Worm (Caenorhabditis elegans): ENCODE data around the gene C34D4.4.

C34D4.4 gene

DNA sequence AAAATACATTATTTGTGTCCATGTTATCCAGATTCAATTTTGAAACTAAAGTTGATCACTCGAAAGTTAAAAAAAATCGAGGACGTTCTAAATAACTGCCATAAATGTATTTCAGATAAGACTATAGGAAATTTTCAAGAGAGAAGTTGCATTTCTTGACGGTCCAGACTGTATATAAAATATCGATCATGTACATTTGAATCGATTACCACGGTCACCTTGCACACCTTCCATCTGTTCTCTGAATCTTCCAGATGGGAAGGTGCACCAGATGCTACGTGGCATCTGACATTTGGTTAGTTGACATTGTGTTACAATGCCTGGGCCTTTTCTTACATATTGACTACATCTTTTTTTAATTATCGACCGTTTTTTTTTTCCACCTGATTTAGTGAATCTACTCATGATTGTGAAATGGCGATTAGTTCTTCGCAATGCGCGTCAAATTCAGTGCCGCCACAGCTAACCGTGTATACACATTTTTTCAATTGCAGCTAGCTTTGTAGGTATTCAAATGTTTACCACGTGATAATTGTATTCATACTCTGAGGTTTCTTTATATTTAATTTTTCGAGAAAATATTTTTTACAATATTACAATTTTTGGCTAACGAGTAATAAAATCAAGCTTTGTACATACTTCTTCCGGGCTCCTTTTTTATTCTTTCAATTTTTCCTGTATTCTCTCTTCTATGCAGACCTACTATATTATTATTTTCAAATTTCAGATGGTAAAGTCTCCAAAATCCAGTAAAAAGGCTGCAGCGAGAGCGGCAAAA lies 19.0 kb downstream of the C34D4.4 start, which contains the start of gene skr-16:
Gene skr-16, plus strand, starts transcription at position 728 of the 778 bp plus-strand sequence.
- TF ChIP-seq zag-1 (tag; optimal IDR thresholded peaks at IDR 0.05) (no peak), hmg-11 (tag; optimal IDR thresholded peaks at IDR 0.05) (peak; percentile 44), pqm-1 (tag; optimal IDR thresholded peaks at IDR 0.05) (peak; percentile 3), elt-2 (tag; optimal IDR thresholded peaks at IDR 0.05) (peak; percentile 12)

DNA sequence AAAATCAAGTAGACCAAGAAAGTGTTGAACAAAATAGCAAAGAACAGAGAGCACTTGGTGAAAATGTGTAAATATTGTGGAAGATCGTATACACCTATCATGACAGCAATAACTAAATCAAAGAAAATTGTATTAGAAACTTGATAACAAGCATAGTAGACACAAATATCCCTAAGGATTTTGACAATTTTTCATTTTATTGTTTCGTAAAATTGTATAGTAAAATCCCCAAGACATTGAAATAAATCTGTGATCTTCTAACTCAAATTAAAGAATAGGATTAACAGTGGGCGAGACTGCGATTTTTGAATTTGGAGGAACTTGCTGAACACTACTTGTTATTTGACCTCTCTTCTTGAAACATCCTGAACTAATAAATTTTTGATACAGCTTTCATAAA lies 22.1 kb downstream of the C34D4.4 start, which contains the start of gene str-220:
Gene str-220, minus strand, starts transcription at position 101 of the 400 bp plus-strand sequence.
- no peak for TF ChIP-seq lin-15B (tag; optimal IDR thresholded peaks at IDR 0.05)
- no peak for TF ChIP-seq unc-39 (tag; optimal IDR thresholded peaks at IDR 0.05)
- no peak for TF ChIP-seq pha-4 (tag; optimal IDR thresholded peaks at IDR 0.05)
- TF ChIP-seq elt-3 (tag; optimal IDR thresholded peaks at IDR 0.05): no peak

DNA sequence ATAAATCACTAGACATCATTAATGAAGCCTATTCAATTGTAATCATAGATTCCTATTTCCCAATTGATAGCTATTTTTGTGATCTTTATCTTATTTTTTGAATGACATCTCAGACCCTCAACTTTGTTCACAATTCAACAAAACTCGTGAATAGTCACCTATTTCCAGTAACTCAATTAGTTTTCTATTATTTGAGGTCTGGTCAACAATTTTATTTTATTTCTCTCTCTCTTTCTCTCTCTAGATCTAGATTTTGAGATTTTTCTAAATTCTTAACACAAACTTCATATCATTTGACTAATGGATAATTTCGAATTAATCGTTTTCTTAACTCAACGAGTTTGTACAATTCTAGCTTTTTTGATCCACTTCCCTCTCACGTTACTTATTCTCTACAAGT lies 24.3 kb downstream of the C34D4.4 start, which contains the start of gene str-1:
Gene str-1, plus strand, starts transcription at position 301 of the 400 bp plus-strand sequence.
- TF ChIP-seq ceh-82 (tag; optimal IDR thresholded peaks at IDR 0.05) (no peak), sea-2 (GFP tag; optimal IDR thresholded peaks at IDR 0.05) (no peak), ceh-9 (tag; optimal IDR thresholded peaks at IDR 0.05) (no peak), aly-2 (tag; optimal IDR thresholded peaks at IDR 0.05) (no peak), jun-1 (tag; optimal IDR thresholded peaks at IDR 0.05) (no peak), lin-15B (tag; optimal IDR thresholded peaks at IDR 0.05) (no peak), zag-1 (tag; optimal IDR thresholded peaks at IDR 0.05) (no peak), nhr-67 (tag; optimal IDR thresholded peaks at IDR 0.05) (no peak), lsy-12 (tag; optimal IDR thresholded peaks at IDR 0.05) (no peak), snpc-4 (tag; optimal IDR thresholded peaks at IDR 0.05) (no peak), ceh-16 (tag; optimal IDR thresholded peaks at IDR 0.05) (no peak), unc-62 (GFP tag; optimal IDR thresholded peaks at IDR 0.05) (no peak), nhr-77 (tag; optimal IDR thresholded peaks at IDR 0.05) (no peak), skn-1 (tag; optimal IDR thresholded peaks at IDR 0.05) (no peak), mml-1 (tag; optimal IDR thresholded peaks at IDR 0.05) (no peak), nhr-12 (tag; optimal IDR thresholded peaks at IDR 0.05) (no peak), nhr-25 (tag; optimal IDR thresholded peaks at IDR 0.05) (no peak)

DNA sequence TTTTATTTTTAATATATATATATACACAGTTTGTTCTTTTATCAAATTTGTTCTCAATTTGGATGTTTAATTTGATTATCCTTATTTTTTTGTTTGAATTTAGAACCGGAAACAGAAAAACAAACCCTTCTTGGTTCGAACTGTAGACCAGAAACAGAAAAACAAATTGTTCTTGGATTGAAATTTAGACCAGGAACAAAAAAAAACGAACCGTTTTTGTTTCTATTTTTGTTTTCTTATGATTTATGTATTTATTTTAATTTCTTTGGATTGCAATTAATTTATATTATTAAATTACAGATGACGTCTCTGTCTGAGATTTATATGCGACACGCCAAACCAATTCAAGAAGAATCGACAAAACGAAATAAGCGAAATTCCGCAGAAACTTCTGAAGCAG lies 26.2 kb downstream of the C34D4.4 start, which contains the start of gene C42D4.19:
Gene C42D4.19, plus strand, starts transcription at position 301 of the 400 bp plus-strand sequence.
- no peak for TF ChIP-seq fos-1 (tag; optimal IDR thresholded peaks at IDR 0.05)
- TF ChIP-seq egl-27 (tag; optimal IDR thresholded peaks at IDR 0.05): no peak
- TF ChIP-seq lin-15B (tag; optimal IDR thresholded peaks at IDR 0.05): no peak
- TF ChIP-seq zag-1 (tag; optimal IDR thresholded peaks at IDR 0.05): no peak
- TF ChIP-seq nhr-28 (tag; optimal IDR thresholded peaks at IDR 0.05): no peak
- TF ChIP-seq eor-1 (tag; optimal IDR thresholded peaks at IDR 0.05): no peak
- no peak for TF ChIP-seq ceh-28 (tag; optimal IDR thresholded peaks at IDR 0.05)
- TF ChIP-seq nhr-76 (tag; optimal IDR thresholded peaks at IDR 0.05): no peak
- no peak for TF ChIP-seq ZK546.5 (tag; optimal IDR thresholded peaks at IDR 0.05)
- no peak for TF ChIP-seq elt-3 (tag; optimal IDR thresholded peaks at IDR 0.05)

DNA sequence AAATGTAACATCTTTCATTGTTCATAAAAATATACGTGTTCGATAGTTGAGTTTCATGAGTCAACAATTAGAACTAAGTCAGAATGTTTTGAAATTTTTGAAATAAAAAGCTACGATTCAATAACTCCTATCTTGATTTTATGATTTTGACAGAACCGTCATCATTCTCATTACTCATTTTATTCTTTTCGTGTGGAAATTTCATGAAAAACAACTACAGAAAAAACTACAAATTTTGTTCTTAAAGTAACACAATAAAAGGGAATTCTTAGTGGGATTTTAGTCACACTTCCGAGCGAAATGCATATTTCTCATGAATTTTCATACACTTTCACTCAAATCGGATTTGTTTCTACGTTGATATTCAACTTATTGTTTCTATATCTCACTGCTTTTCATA lies 27.7 kb downstream of the C34D4.4 start, which contains the start of gene str-44:
Gene str-44, plus strand, starts transcription at position 301 of the 400 bp plus-strand sequence.
- TF ChIP-seq egl-27 (tag; optimal IDR thresholded peaks at IDR 0.05) (no peak), fkh-10 (GFP tag; optimal IDR thresholded peaks at IDR 0.05) (no peak), unc-62 (GFP tag; optimal IDR thresholded peaks at IDR 0.05) (no peak), pha-4 (tag; optimal IDR thresholded peaks at IDR 0.05) (no peak), nfya-1 (tag; optimal IDR thresholded peaks at IDR 0.05; ENCODE audit: insufficient read depth) (no peak), ztf-4 (tag; optimal IDR thresholded peaks at IDR 0.05) (no peak), eor-1 (tag; optimal IDR thresholded peaks at IDR 0.05) (no peak), nhr-11 (tag; optimal IDR thresholded peaks at IDR 0.05) (no peak), ama-1 (optimal IDR thresholded peaks at IDR 0.05) (no peak), nhr-237 (tag; optimal IDR thresholded peaks at IDR 0.05) (no peak), nhr-77 (tag; optimal IDR thresholded peaks at IDR 0.05) (no peak), ztf-11 (tag; optimal IDR thresholded peaks at IDR 0.05) (no peak), zag-1 (tag; optimal IDR thresholded peaks at IDR 0.05) (no peak), aly-2 (tag; optimal IDR thresholded peaks at IDR 0.05) (no peak)

All from whole organism, L3 larva.